Fruit fly (Drosophila melanogaster) whole organism: ENCODE data around the gene CG3040.

Experiments used
- CG8478 ChIP-seq: fragments of >200 bp; optimal IDR thresholded peaks from 2 replicates; lab custom pipeline; 2018; ENCODE audit warnings: inconsistent platforms
- Dll ChIP-seq: fragments of >200 bp; optimal IDR thresholded peaks from 2 replicates; lab custom pipeline; 2017
- EcR ChIP-seq, 2 experiments: fragments of >200 bp; optimal IDR thresholded peaks; 2 replicates each; lab custom pipeline; 2017; ENCODE audit warnings: missing biosample characterization in 2 of 2, missing genetic modification characterization in 2 of 2, missing genetic modification reagents in 2 of 2
- pan ChIP-seq: fragments of >200 bp; optimal IDR thresholded peaks from 2 replicates; lab custom pipeline; 2017
- psq ChIP-seq: fragments of >200 bp; optimal IDR thresholded peaks from 2 replicates; lab custom pipeline; 2017
- usp ChIP-seq: fragments of >200 bp; optimal IDR thresholded peaks from 2 replicates; lab custom pipeline; 2017; ENCODE audit warnings: missing biosample characterization, missing genetic modification characterization, mixed read lengths

- TF ChIP-seq pan (lab: Kevin White, UChicago) (no peak), EcR (GFP tag; optimal IDR thresholded peaks at IDR 0.05; lab: Kevin White, UChicago) (no peak), CG8478 (lab: Kevin White, UChicago) (no peak), usp (GFP tag; lab: Kevin White, UChicago) (no peak), Dll (lab: Kevin White, UChicago) (no peak), psq (lab: Kevin White, UChicago) (no peak)
Measured at dm6 chrX:6933749-6934148, 39.4 kb downstream of the CG3040 start.
